Worm (Caenorhabditis elegans) whole organism, L4 larva: Measurements from ENCODE around the gene symk-1.
"Not testable (repeated sequence)": the region's sequence is repeated elsewhere in the genome, so short reads cannot be mapped to it uniquely, and the experiment has no call there.

Source experiments
- D1046.2 ChIP-seq: fragments of 200-800 bp; sonication (Bioruptor generic); IDR thresholded peaks from 2 replicates; pipeline ENCODE4 v1.3.6; 2022; ENCODE audit warnings: missing genetic modification characterization, missing compliant biosample characterization
- F10B5.3 ChIP-seq: sonication (generic microtip); optimal IDR thresholded peaks from 2 replicates; lab custom pipeline; 2016; ENCODE audit warnings: mild to moderate bottlenecking, missing genetic modification characterization, missing compliant biosample characterization
- F26F4.8 ChIP-seq: fragments of 200-800 bp; sonication (Bioruptor generic); conservative IDR thresholded peaks from 2 replicates; pipeline ENCODE4 v1.3.6; 2022; ENCODE audit warnings: missing genetic modification characterization, missing compliant biosample characterization
- F37D6.2 ChIP-seq: sonication (generic microtip); optimal IDR thresholded peaks from 2 replicates; lab custom pipeline; 2016; ENCODE audit warnings: mild to moderate bottlenecking, missing genetic modification characterization, missing compliant biosample characterization
- T20F7.1 ChIP-seq: fragments of 200-800 bp; sonication (Bioruptor generic); optimal IDR thresholded peaks from 2 replicates; lab custom pipeline; 2018; ENCODE audit warnings: mild to moderate bottlenecking, missing genetic modification characterization, missing compliant biosample characterization
- T26A8.4 ChIP-seq: fragments of 200-800 bp; sonication (Bioruptor generic); IDR thresholded peaks from 2 replicates; pipeline ENCODE4 v1.3.6; 2022; ENCODE audit warnings: missing genetic modification characterization, missing compliant biosample characterization
- Y105C5A.15 ChIP-seq: fragments of 200-800 bp; sonication (Bioruptor generic); IDR thresholded peaks from 2 replicates; pipeline ENCODE4 v1.3.6; 2022; ENCODE audit warnings: missing genetic modification characterization, missing compliant biosample characterization
- Y48G9A.11 ChIP-seq: fragments of 200-800 bp; sonication (Bioruptor generic); IDR thresholded peaks from 2 replicates; pipeline ENCODE4 v1.3.6; 2022; ENCODE audit warnings: missing genetic modification reagents, missing genetic modification characterization, missing compliant biosample characterization
- aha-1 ChIP-seq: fragments of 150-350 bp; peaks from one replicate; lab custom pipeline; 2014; ENCODE audit warnings: missing biosample characterization, missing genetic modification characterization
- ama-1 ChIP-seq: fragments of 150-350 bp; optimal IDR thresholded peaks from 2 replicates; lab custom pipeline; 2014; ENCODE audit warnings: inconsistent platforms, mixed read lengths
- ceh-20 ChIP-seq: fragments of 200-800 bp; sonication (Bioruptor generic); IDR thresholded peaks from 2 replicates; pipeline ENCODE4 v1.3.6; 2022; ENCODE audit warnings: missing genetic modification reagents, missing genetic modification characterization, missing compliant biosample characterization
- ceh-44 ChIP-seq: fragments of 200-800 bp; sonication (Bioruptor generic); IDR thresholded peaks from 2 replicates; pipeline ENCODE4 v1.3.6; 2022; ENCODE audit warnings: missing genetic modification reagents, missing genetic modification characterization, missing compliant biosample characterization
- dmd-6 ChIP-seq: fragments of 200-800 bp; sonication (Bioruptor generic); IDR thresholded peaks from 2 replicates; pipeline ENCODE4 v1.3.6; 2022; ENCODE audit warnings: missing genetic modification reagents, missing genetic modification characterization, missing compliant biosample characterization
- dmd-8 ChIP-seq: fragments of 200-800 bp; sonication (Bioruptor generic); IDR thresholded peaks from 2 replicates; pipeline ENCODE4 v1.3.6; 2022; ENCODE audit warnings: missing genetic modification characterization, missing compliant biosample characterization
- dmd-9 ChIP-seq: fragments of 200-800 bp; sonication (Bioruptor generic); IDR thresholded peaks from 2 replicates; pipeline ENCODE4 v1.3.6; 2022; ENCODE audit warnings: missing genetic modification reagents, missing genetic modification characterization, missing compliant biosample characterization
- duxl-1 ChIP-seq: sonication (generic microtip); optimal IDR thresholded peaks from 2 replicates; lab custom pipeline; 2016; ENCODE audit warnings: mild to moderate bottlenecking, missing genetic modification characterization, moderate library complexity, missing compliant biosample characterization; ENCODE audit not compliant: poor library complexity
- egl-43 ChIP-seq: fragments of 200-800 bp; sonication (Bioruptor generic); IDR thresholded peaks from 2 replicates; pipeline ENCODE4 v1.3.6; 2022; ENCODE audit warnings: missing genetic modification reagents, missing genetic modification characterization, missing compliant biosample characterization
- hlh-11 ChIP-seq: fragments of 200-800 bp; sonication (Bioruptor generic); optimal IDR thresholded peaks from 2 replicates; lab custom pipeline; 2018; ENCODE audit warnings: mild to moderate bottlenecking, missing genetic modification characterization, missing compliant biosample characterization
- hmg-1.1 ChIP-seq: fragments of 200-800 bp; sonication (Bioruptor generic); IDR thresholded peaks from 2 replicates; pipeline ENCODE4 v1.3.6; 2022; ENCODE audit warnings: missing genetic modification reagents, missing genetic modification characterization, missing compliant biosample characterization
- lin-1 ChIP-seq: fragments of 200-800 bp; sonication (Bioruptor generic); IDR thresholded peaks from 2 replicates; pipeline ENCODE4 v1.3.6; 2022; ENCODE audit warnings: missing genetic modification reagents, missing genetic modification characterization, missing compliant biosample characterization
- lin-15B ChIP-seq: fragments of 150-350 bp; sonication (generic microtip); optimal IDR thresholded peaks from 3 replicates; lab custom pipeline; 2014; ENCODE audit warnings: missing biosample characterization, missing genetic modification characterization
- lin-29 ChIP-seq: fragments of 200-800 bp; sonication (Bioruptor generic); IDR thresholded peaks from 2 replicates; pipeline ENCODE4 v1.3.6; 2022; ENCODE audit warnings: missing genetic modification reagents, missing genetic modification characterization, missing compliant biosample characterization
- lir-3 ChIP-seq: sonication (generic microtip); optimal IDR thresholded peaks from 2 replicates; lab custom pipeline; 2016; ENCODE audit warnings: mild to moderate bottlenecking, missing genetic modification characterization, missing compliant biosample characterization
- mdl-1 ChIP-seq, 2 experiments: fragments of 150-350 bp in 1 of 2; sonication (generic microtip) in 1 of 2; optimal IDR thresholded peaks; 2 replicates each; lab custom pipeline; 2014 to 2017; ENCODE audit warnings: missing biosample characterization in 2 of 2, missing genetic modification characterization in 2 of 2
- mep-1 ChIP-seq: fragments of 150-350 bp; sonication (generic microtip); optimal IDR thresholded peaks from 3 replicates; lab custom pipeline; 2014; ENCODE audit warnings: missing biosample characterization, missing genetic modification characterization
- mes-2 ChIP-seq: sonication (generic microtip); optimal IDR thresholded peaks from 2 replicates; lab custom pipeline; 2016; ENCODE audit warnings: missing genotype, mild to moderate bottlenecking, missing genetic modification characterization, missing compliant biosample characterization; ENCODE audit not compliant: poor library complexity, severe bottlenecking
- mxl-3 ChIP-seq: fragments of 200-800 bp; sonication (Bioruptor generic); optimal IDR thresholded peaks from 2 replicates; lab custom pipeline; 2018; ENCODE audit warnings: mild to moderate bottlenecking, missing genetic modification characterization, missing compliant biosample characterization
- nhr-102 ChIP-seq: sonication (generic microtip); optimal IDR thresholded peaks from 2 replicates; lab custom pipeline; 2016; ENCODE audit warnings: mild to moderate bottlenecking, missing genetic modification characterization, moderate library complexity, missing compliant biosample characterization
- nhr-42 ChIP-seq: fragments of 200-800 bp; sonication (Bioruptor generic); IDR thresholded peaks from 2 replicates; pipeline ENCODE4 v1.3.6; 2022; ENCODE audit warnings: missing genetic modification characterization, missing compliant biosample characterization
- nhr-76 ChIP-seq: fragments of 150-350 bp; optimal IDR thresholded peaks from 2 replicates; lab custom pipeline; 2014; ENCODE audit warnings: missing biosample characterization, missing genetic modification characterization
- pha-4 ChIP-seq, 2 experiments: fragments of 150-350 bp in 1 of 2; fragments of 200-800 bp in 1 of 2; sonication (Bioruptor generic) in 1 of 2; IDR thresholded peaks in 1 of 2; optimal IDR thresholded peaks in 1 of 2; 2 replicates each; pipeline versions ENCODE4 v1.3.6 to Lab custom; 2014 to 2022; ENCODE audit warnings: missing genetic modification characterization in 2 of 2, missing genetic modification reagents in 2 of 2, missing biosample characterization in 1 of 2, missing compliant biosample characterization in 1 of 2
- php-3 ChIP-seq: fragments of 200-800 bp; sonication (Bioruptor generic); IDR thresholded peaks from 2 replicates; pipeline ENCODE4 v1.3.6; 2022; ENCODE audit warnings: missing genetic modification reagents, missing genetic modification characterization, missing compliant biosample characterization
- rbr-2 ChIP-seq: sonication (generic microtip); optimal IDR thresholded peaks from 2 replicates; lab custom pipeline; 2016; ENCODE audit warnings: missing genotype, missing genetic modification characterization, missing compliant biosample characterization
- saeg-2 ChIP-seq: fragments of 200-800 bp; sonication (Bioruptor generic); IDR thresholded peaks from 2 replicates; pipeline ENCODE4 v1.3.6; 2022; ENCODE audit warnings: missing genetic modification reagents, missing genetic modification characterization, missing compliant biosample characterization
- set-16 ChIP-seq: fragments of 200-800 bp; sonication (Bioruptor generic); IDR thresholded peaks from 2 replicates; pipeline ENCODE4 v1.3.6; 2022; ENCODE audit warnings: missing genetic modification reagents, missing genetic modification characterization, missing compliant biosample characterization
- skn-1 ChIP-seq: fragments of 150-350 bp; optimal IDR thresholded peaks from 2 replicates; lab custom pipeline; 2014; ENCODE audit warnings: missing biosample characterization, missing genetic modification characterization
- tra-1 ChIP-seq: fragments of 200-800 bp; sonication (Bioruptor generic); IDR thresholded peaks from 2 replicates; pipeline ENCODE4 v1.3.6; 2022; ENCODE audit warnings: missing genetic modification reagents, missing genetic modification characterization, missing compliant biosample characterization
- zip-11 ChIP-seq: fragments of 200-800 bp; sonication (Bioruptor generic); IDR thresholded peaks from 2 replicates; pipeline ENCODE4 v1.3.6; 2022; ENCODE audit warnings: missing genetic modification characterization, missing compliant biosample characterization

Gene symk-1

DNA sequence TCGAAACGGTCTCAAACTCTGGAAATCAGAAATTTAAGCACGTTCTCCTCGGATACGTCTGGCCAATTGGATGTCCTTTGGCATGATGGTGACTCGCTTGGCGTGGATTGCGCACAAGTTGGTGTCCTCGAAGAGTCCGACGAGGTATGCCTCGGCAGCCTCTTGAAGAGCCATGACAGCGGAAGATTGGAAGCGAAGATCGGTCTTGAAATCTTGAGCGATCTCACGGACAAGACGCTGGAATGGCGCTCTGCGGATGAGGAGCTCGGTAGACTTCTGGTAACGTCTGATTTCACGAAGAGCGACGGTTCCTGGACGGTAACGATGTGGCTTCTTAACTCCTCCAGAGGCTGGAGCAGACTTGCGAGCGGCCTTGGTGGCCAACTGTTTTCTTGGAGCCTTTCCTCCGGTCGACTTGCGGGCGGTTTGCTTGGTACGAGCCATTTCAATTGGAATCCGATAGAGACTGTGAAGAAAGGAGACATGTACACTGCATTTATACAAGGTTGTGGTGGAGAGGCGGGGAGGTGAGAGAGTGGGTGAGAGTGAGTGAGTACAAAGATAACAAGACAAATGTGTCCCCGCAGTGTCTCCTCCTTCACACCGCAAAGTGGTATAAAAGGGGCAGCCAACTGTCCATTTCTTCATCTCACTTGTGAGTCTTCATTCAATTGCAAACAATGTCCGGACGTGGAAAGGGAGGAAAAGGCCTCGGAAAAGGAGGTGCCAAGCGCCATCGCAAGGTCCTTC, 35.4 kb upstream of the symk-1 start, which contains the start of the genes his-6 and his-5:
Gene his-6, minus strand, starts transcription at position 444 of the 750 bp plus-strand sequence.
Gene his-5, plus strand, starts transcription at position 681 of the 750 bp plus-strand sequence.
- TF ChIP-seq pha-4 (GFP tag; IDR thresholded peaks at IDR 0.05; lab: Robert Waterston, UW) = peak; percentile 89
- not testable (repeated sequence) for TF ChIP-seq pha-4 (tag; optimal IDR thresholded peaks at IDR 0.05; lab: Kevin White, UChicago)
- TF ChIP-seq aha-1 (tag; lab: Kevin White, UChicago) = peak; percentile 4
- peak; percentile 56; the same call in 1 of the 2 replicates for TF ChIP-seq egl-43 (GFP tag; lab: Robert Waterston, UW)
- 0 out of 2 replicates have a peak, but pooled peaks have one; percentile 12 for TF ChIP-seq lin-29 (GFP tag; lab: Robert Waterston, UW)
- TF ChIP-seq lin-1 = 0 out of 2 replicates have a peak, but pooled peaks have one; percentile 16
- 0 out of 2 replicates have a peak, but pooled peaks have one; percentile 27 for TF ChIP-seq dmd-9 (GFP tag; lab: Robert Waterston, UW)
- TF ChIP-seq set-16 (GFP tag; lab: Robert Waterston, UW) = peak; percentile 70
- TF ChIP-seq nhr-42 (GFP tag; lab: Robert Waterston, UW) = peak; percentile 80
- TF ChIP-seq duxl-1 (tag; lab: Kevin White, UChicago) = peak; percentile 16
- peak; percentile 60 for TF ChIP-seq F10B5.3 (tag; lab: Kevin White, UChicago)
- peak; percentile 48 for TF ChIP-seq mes-2 (tag; lab: Kevin White, UChicago)
- peak; percentile 30; the same call in 1 of the 2 replicates for TF ChIP-seq hmg-1.1 (GFP tag; lab: Robert Waterston, UW)
- peak; percentile 74; the same call in 1 of the 2 replicates for TF ChIP-seq php-3 (GFP tag; lab: Robert Waterston, UW)
- peak; percentile 14; the same call in 1 of the 2 replicates for TF ChIP-seq tra-1 (GFP tag; lab: Robert Waterston, UW)
- peak; percentile 66 for TF ChIP-seq dmd-6 (GFP tag; lab: Robert Waterston, UW)
- TF ChIP-seq T26A8.4 (GFP tag; lab: Robert Waterston, UW) = peak; percentile 80
- peak; percentile 61 for TF ChIP-seq nhr-102 (tag; lab: Kevin White, UChicago)
- TF ChIP-seq mxl-3 (GFP tag; lab: Kevin White, UChicago) = peak; percentile 5
- peak; percentile 64 for TF ChIP-seq hlh-11 (tag; lab: Kevin White, UChicago)

ce11 chrV:8536213-8536612, 33.9 kb upstream of the symk-1 start, which contains the start of gene his-39:
his-39 (plus strand) TSS chrV:8536513.
- no peak for TF ChIP-seq skn-1 (tag; lab: Kevin White, UChicago)

DNA sequence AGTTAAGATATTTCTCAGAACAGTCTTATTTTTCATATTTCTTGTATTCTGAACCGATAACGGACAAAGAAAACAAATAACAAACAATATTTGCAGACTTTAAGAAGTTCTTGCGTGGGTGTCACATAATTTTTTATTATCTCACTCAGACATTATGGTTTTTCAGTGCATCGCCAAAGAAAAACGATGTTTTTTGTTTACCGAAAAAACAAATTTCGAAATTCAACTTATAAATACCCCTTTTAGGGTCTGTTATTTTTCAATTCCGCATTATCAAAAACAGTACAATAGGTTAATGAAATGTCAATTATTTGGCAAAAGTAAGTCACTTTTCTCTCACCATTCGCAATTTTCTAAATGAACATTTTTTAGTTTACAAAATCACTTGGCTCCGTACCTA, 33.1 kb upstream of the symk-1 start, which contains the start of gene otpl-4:
Gene otpl-4, plus strand, starts transcription at position 301 of the 400 bp plus-strand sequence.
- TF ChIP-seq mdl-1 (tag; optimal IDR thresholded peaks at IDR 0.05; lab: Kevin White, UChicago) (no peak), ama-1 (lab: Kevin White, UChicago) (no peak), lin-15B (tag; lab: Kevin White, UChicago) (no peak), D1046.2 (GFP tag; lab: Robert Waterston, UW) (no peak), F37D6.2 (tag; lab: Kevin White, UChicago) (no peak), nhr-76 (tag; lab: Kevin White, UChicago) (no peak), rbr-2 (tag; lab: Kevin White, UChicago) (no peak), saeg-2 (no peak), zip-11 (GFP tag; lab: Robert Waterston, UW) (no peak), ceh-20 (GFP tag; lab: Robert Waterston, UW) (no peak), Y105C5A.15 (no peak), lir-3 (tag; lab: Kevin White, UChicago) (no peak), mep-1 (tag; lab: Kevin White, UChicago) (no peak), T20F7.1 (GFP tag; lab: Kevin White, UChicago) (no peak), ceh-44 (GFP tag; lab: Robert Waterston, UW) (no peak), F26F4.8 (GFP tag; lab: Robert Waterston, UW) (no peak), dmd-8 (no peak), mxl-3 (GFP tag; lab: Kevin White, UChicago) (no peak), Y48G9A.11 (GFP tag; lab: Robert Waterston, UW) (no peak)
